Fruit fly (Drosophila melanogaster): Measurements from ENCODE around the gene CG12607.

- no peak for TF ChIP-seq CG8478 (optimal IDR thresholded peaks at IDR 0.05)
- no peak for TF ChIP-seq CTCF (optimal IDR thresholded peaks at IDR 0.05)
Observed at dm6 chr3L:4445824-4446223, 549 bp upstream of the CG12607 start.

Measured in S2 (cell line).